Fruit fly (Drosophila melanogaster) whole organism, adult: ENCODE data around the gene Plp.

Experiments used
- CG11617 ChIP-seq: fragments of 200-800 bp; sonication (Bioruptor generic); optimal IDR thresholded peaks from 2 replicates; lab custom pipeline; 2017; ENCODE audit warnings: mild to moderate bottlenecking, missing biosample characterization, missing genetic modification reagents, missing genetic modification characterization
- CG12768 ChIP-seq: fragments of 200-800 bp; sonication (Bioruptor generic); optimal IDR thresholded peaks from 2 replicates; lab custom pipeline; 2017; ENCODE audit warnings: missing biosample characterization, missing genetic modification characterization, mild to moderate bottlenecking, moderate library complexity, missing genetic modification reagents
- CG1620 ChIP-seq: fragments of 200-800 bp; sonication (Bioruptor generic); optimal IDR thresholded peaks from 2 replicates; lab custom pipeline; 2016; ENCODE audit warnings: missing biosample characterization, missing genetic modification characterization
- CG7045 ChIP-seq: fragments of 200-800 bp; sonication (Bioruptor generic); optimal IDR thresholded peaks from 2 replicates; lab custom pipeline; 2017; ENCODE audit warnings: missing biosample characterization, mild to moderate bottlenecking, missing genetic modification characterization
- CG7101 ChIP-seq: fragments of 200-800 bp; sonication (Bioruptor generic); optimal IDR thresholded peaks from 2 replicates; lab custom pipeline; 2018; ENCODE audit warnings: missing biosample characterization, mild to moderate bottlenecking, missing genetic modification characterization, moderate library complexity
- Clk ChIP-seq: fragments of 200-800 bp; sonication (Bioruptor generic); optimal IDR thresholded peaks from 2 replicates; lab custom pipeline; 2017; ENCODE audit warnings: missing biosample characterization, missing genetic modification characterization
- Crg-1 ChIP-seq: fragments of 200-800 bp; sonication (Bioruptor generic); optimal IDR thresholded peaks from 2 replicates; lab custom pipeline; 2016; ENCODE audit warnings: missing biosample characterization, missing genetic modification characterization
- Hr96 ChIP-seq: fragments of 200-800 bp; sonication (Bioruptor generic); optimal IDR thresholded peaks from 2 replicates; lab custom pipeline; 2016; ENCODE audit warnings: missing biosample characterization, missing genetic modification characterization
- cnc ChIP-seq, 2 experiments: fragments of >200 bp; optimal IDR thresholded peaks; 2 replicates each; lab custom pipeline; 2017
- kay ChIP-seq: fragments of 200-800 bp; sonication (Bioruptor generic); peaks from one replicate; lab custom pipeline; 2016; ENCODE audit warnings: missing biosample characterization, missing genetic modification characterization, borderline replicate concordance
- ovo ChIP-seq: fragments of 200-800 bp; sonication (Bioruptor generic); optimal IDR thresholded peaks from 2 replicates; lab custom pipeline; 2016; ENCODE audit warnings: missing biosample characterization, missing genetic modification characterization
- pad ChIP-seq: fragments of 200-800 bp; sonication (Bioruptor generic); optimal IDR thresholded peaks from 3 replicates; lab custom pipeline; 2017; ENCODE audit warnings: missing biosample characterization, missing genetic modification characterization, mild to moderate bottlenecking, moderate library complexity, missing genetic modification reagents
- tj ChIP-seq: fragments of 200-800 bp; sonication (Bioruptor generic); optimal IDR thresholded peaks from 3 replicates; lab custom pipeline; 2017; ENCODE audit warnings: missing biosample characterization, mild to moderate bottlenecking, missing genetic modification characterization, moderate library complexity

- no peak for TF ChIP-seq CG12768 (GFP tag; lab: Kevin White, UChicago)
- TF ChIP-seq Hr96 (GFP tag; lab: Kevin White, UChicago): no peak
- TF ChIP-seq CG7045 (GFP tag; lab: Kevin White, UChicago): no peak
- TF ChIP-seq CG11617: no peak
- TF ChIP-seq ovo (GFP tag; lab: Kevin White, UChicago): no peak
- TF ChIP-seq cnc (optimal IDR thresholded peaks at IDR 0.05; lab: Kevin White, UChicago): no peak
- no peak for TF ChIP-seq CG7101 (tag; lab: Kevin White, UChicago)
- TF ChIP-seq tj (GFP tag; lab: Kevin White, UChicago): no peak
- TF ChIP-seq pad (GFP tag; lab: Kevin White, UChicago): no peak
- no peak for TF ChIP-seq Crg-1 (GFP tag; lab: Kevin White, UChicago)
- TF ChIP-seq kay: no peak
- TF ChIP-seq CG1620 (GFP tag; lab: Kevin White, UChicago): no peak
- TF ChIP-seq Clk (GFP tag; lab: Kevin White, UChicago): no peak
Observed at dm6 chr3L:15042470-15042869, 52.1 kb downstream of the Plp start, which contains the start of gene Rpn12R.
